Fruit fly (Drosophila melanogaster) whole organism, embryonic: Measurements from ENCODE around the gene Cks85A.

Experiments used
- Adf1 ChIP-seq: fragments of 200-800 bp; sonication (Bioruptor generic); IDR thresholded peaks from 2 replicates; pipeline ENCODE4 v1.3.6; 2022; ENCODE audit warnings: missing biosample characterization, missing genetic modification characterization
- Atf-2 ChIP-seq: fragments of 200-800 bp; sonication (Bioruptor generic); optimal IDR thresholded peaks from 2 replicates; lab custom pipeline; 2016; ENCODE audit warnings: missing biosample characterization, missing genetic modification characterization
- BtbVII ChIP-seq: fragments of 200-800 bp; sonication (Bioruptor generic); optimal IDR thresholded peaks from 3 replicates; lab custom pipeline; 2017; ENCODE audit warnings: missing biosample characterization, mild to moderate bottlenecking, missing genetic modification characterization
- C15 ChIP-seq: fragments of 200-800 bp; sonication (Bioruptor generic); IDR thresholded peaks from 3 replicates; pipeline ENCODE4 v1.3.6; 2022; ENCODE audit warnings: missing biosample characterization, missing genetic modification characterization
- CG11504 ChIP-seq: fragments of 200-800 bp; sonication (Bioruptor generic); optimal IDR thresholded peaks from 3 replicates; lab custom pipeline; 2019; ENCODE audit warnings: missing biosample characterization, mild to moderate bottlenecking, missing genetic modification characterization, moderate library complexity
- CG13123 ChIP-seq: fragments of 200-800 bp; sonication (Bioruptor generic); optimal IDR thresholded peaks from 2 replicates; lab custom pipeline; 2016; ENCODE audit warnings: missing biosample characterization, missing genetic modification characterization
- CG14014 ChIP-seq: fragments of 200-800 bp; sonication (Bioruptor generic); IDR thresholded peaks from 2 replicates; pipeline ENCODE4 v1.3.6; 2022; ENCODE audit warnings: missing biosample characterization, missing genetic modification characterization
- CG14441 ChIP-seq: fragments of 200-800 bp; sonication (Bioruptor generic); IDR thresholded peaks from 2 replicates; pipeline ENCODE4 v1.3.6; 2022; ENCODE audit warnings: missing biosample characterization, missing genetic modification characterization
- CG14667 ChIP-seq: fragments of 200-800 bp; sonication (Bioruptor generic); IDR thresholded peaks from 2 replicates; pipeline ENCODE4 v1.3.6; 2022; ENCODE audit warnings: missing biosample characterization, missing genetic modification characterization
- CG17612 ChIP-seq: fragments of 200-800 bp; sonication (Bioruptor generic); IDR thresholded peaks from 2 replicates; pipeline ENCODE4 v1.3.6; 2022; ENCODE audit warnings: missing biosample characterization, missing genetic modification characterization
- CG17802 ChIP-seq: fragments of 200-800 bp; sonication (Bioruptor generic); optimal IDR thresholded peaks from 2 replicates; lab custom pipeline; 2018; ENCODE audit warnings: missing biosample characterization, mild to moderate bottlenecking, missing genetic modification characterization, moderate library complexity
- CG17829 ChIP-seq: fragments of 200-800 bp; optimal IDR thresholded peaks from 2 replicates; lab custom pipeline; 2019; ENCODE audit warnings: missing biosample characterization, mild to moderate bottlenecking, missing genetic modification characterization, moderate library complexity
- CG30403 ChIP-seq: fragments of 200-800 bp; sonication (Bioruptor generic); optimal IDR thresholded peaks from 3 replicates; lab custom pipeline; 2016; ENCODE audit warnings: missing biosample characterization, missing genetic modification characterization
- CG31224 ChIP-seq: fragments of 200-800 bp; sonication (Bioruptor generic); IDR thresholded peaks from 2 replicates; pipeline ENCODE4 v1.3.6; 2022; ENCODE audit warnings: missing biosample characterization, missing genetic modification characterization
- CG34224 ChIP-seq: fragments of 200-800 bp; sonication (Bioruptor generic); IDR thresholded peaks from 3 replicates; pipeline ENCODE4 v1.3.6; 2022; ENCODE audit warnings: missing biosample characterization, missing genetic modification characterization; ENCODE audit not compliant: partially characterized antibody
- CG42726 ChIP-seq: fragments of 200-800 bp; sonication (Bioruptor generic); IDR thresholded peaks from 2 replicates; pipeline ENCODE4 v1.3.6; 2022; ENCODE audit warnings: missing biosample characterization, missing genetic modification characterization; ENCODE audit not compliant: partially characterized antibody
- CG4730 ChIP-seq: fragments of 200-800 bp; sonication (Bioruptor generic); IDR thresholded peaks from 2 replicates; pipeline ENCODE4 v1.3.6; 2022; ENCODE audit warnings: missing biosample characterization, missing genetic modification characterization
- CG8388 ChIP-seq: fragments of 200-800 bp; sonication (Bioruptor generic); optimal IDR thresholded peaks from 2 replicates; lab custom pipeline; 2019; ENCODE audit warnings: missing biosample characterization, mild to moderate bottlenecking, missing genetic modification characterization, moderate library complexity
- CG8924 ChIP-seq: fragments of 200-800 bp; optimal IDR thresholded peaks from 3 replicates; lab custom pipeline; 2019; ENCODE audit warnings: missing biosample characterization, mild to moderate bottlenecking, missing genetic modification characterization, moderate library complexity
- CG9215 ChIP-seq: fragments of 200-800 bp; sonication (Bioruptor generic); IDR thresholded peaks from 2 replicates; pipeline ENCODE4 v1.3.6; 2022; ENCODE audit warnings: missing biosample characterization, missing genetic modification characterization
- CG9817 ChIP-seq: fragments of 200-800 bp; sonication (Bioruptor generic); optimal IDR thresholded peaks from 2 replicates; lab custom pipeline; 2018; ENCODE audit warnings: missing biosample characterization, mild to moderate bottlenecking, missing genetic modification characterization, moderate library complexity
- Dek ChIP-seq: fragments of 200-800 bp; sonication (Bioruptor generic); optimal IDR thresholded peaks from 3 replicates; lab custom pipeline; 2019; ENCODE audit warnings: missing biosample characterization, mild to moderate bottlenecking, missing genetic modification characterization, moderate library complexity
- Dp ChIP-seq: fragments of 200-800 bp; sonication (Bioruptor generic); optimal IDR thresholded peaks from 2 replicates; lab custom pipeline; 2018; ENCODE audit warnings: missing biosample characterization, mild to moderate bottlenecking, missing genetic modification characterization, moderate library complexity
- Drgx ChIP-seq: fragments of 200-800 bp; sonication (Bioruptor generic); IDR thresholded peaks from 2 replicates; pipeline ENCODE4 v1.3.6; 2022; ENCODE audit warnings: missing biosample characterization, missing genetic modification characterization
- Ets65A ChIP-seq: fragments of 200-800 bp; sonication (Bioruptor generic); peaks from one replicate; lab custom pipeline; 2016; ENCODE audit warnings: missing biosample characterization, missing genetic modification characterization
- Fer1 ChIP-seq: fragments of 200-800 bp; sonication (Bioruptor generic); optimal IDR thresholded peaks from 2 replicates; lab custom pipeline; 2017; ENCODE audit warnings: missing biosample characterization, mild to moderate bottlenecking, missing genetic modification characterization
- Fer2 ChIP-seq: fragments of 200-800 bp; sonication (Bioruptor generic); optimal IDR thresholded peaks from 2 replicates; lab custom pipeline; 2018; ENCODE audit warnings: missing biosample characterization, mild to moderate bottlenecking, missing genetic modification characterization, moderate library complexity
- HLH3B ChIP-seq: fragments of 200-800 bp; sonication (Bioruptor generic); IDR thresholded peaks from 2 replicates; pipeline ENCODE4 v1.3.6; 2022; ENCODE audit warnings: missing biosample characterization, missing genetic modification characterization
- Mes4 ChIP-seq: fragments of 200-800 bp; sonication (Bioruptor generic); optimal IDR thresholded peaks from 2 replicates; lab custom pipeline; 2016; ENCODE audit warnings: missing biosample characterization, missing genetic modification characterization
- Mrtf ChIP-seq: fragments of 200-800 bp; sonication (Bioruptor generic); IDR thresholded peaks from 3 replicates; pipeline ENCODE4 v1.3.6; 2022; ENCODE audit warnings: missing biosample characterization, missing genetic modification characterization
- Oaz ChIP-seq: fragments of 200-800 bp; sonication (Bioruptor generic); IDR thresholded peaks from 2 replicates; pipeline ENCODE4 v1.3.6; 2022; ENCODE audit warnings: missing biosample characterization, missing genetic modification characterization
- Xbp1 ChIP-seq: fragments of 200-800 bp; sonication (Bioruptor generic); optimal IDR thresholded peaks from 3 replicates; lab custom pipeline; 2016; ENCODE audit warnings: missing biosample characterization, mild to moderate bottlenecking, missing genetic modification characterization
- YL-1 ChIP-seq: fragments of 200-800 bp; sonication (Bioruptor generic); optimal IDR thresholded peaks from 3 replicates; lab custom pipeline; 2017; ENCODE audit warnings: missing biosample characterization, mild to moderate bottlenecking, missing genetic modification characterization
- crc ChIP-seq: fragments of 200-800 bp; sonication (Bioruptor generic); optimal IDR thresholded peaks from 2 replicates; lab custom pipeline; 2016; ENCODE audit warnings: missing biosample characterization, missing genetic modification characterization
- croc ChIP-seq: fragments of 200-800 bp; sonication (Bioruptor generic); conservative IDR thresholded peaks from 3 replicates; pipeline ENCODE4 v1.3.6; 2022; ENCODE audit warnings: missing biosample characterization, missing genetic modification characterization
- danr ChIP-seq: fragments of 200-800 bp; sonication (Bioruptor generic); IDR thresholded peaks from 2 replicates; pipeline ENCODE4 v1.3.6; 2022; ENCODE audit warnings: missing biosample characterization, missing genetic modification characterization
- disco-r ChIP-seq: fragments of 200-800 bp; sonication (Bioruptor generic); optimal IDR thresholded peaks from 2 replicates; lab custom pipeline; 2016; ENCODE audit warnings: missing biosample characterization, missing genetic modification characterization
- dmrt99B ChIP-seq: fragments of 200-800 bp; sonication (Bioruptor generic); optimal IDR thresholded peaks from 2 replicates; lab custom pipeline; 2018; ENCODE audit warnings: missing biosample characterization, mild to moderate bottlenecking, missing genetic modification characterization, moderate library complexity
- gt ChIP-seq: fragments of 200-800 bp; sonication (Bioruptor generic); IDR thresholded peaks from 2 replicates; pipeline ENCODE4 v1.3.6; 2022; ENCODE audit warnings: missing biosample characterization, missing genetic modification characterization
- ham ChIP-seq: fragments of 200-800 bp; sonication (Bioruptor generic); IDR thresholded peaks from 2 replicates; pipeline ENCODE4 v1.3.6; 2022; ENCODE audit warnings: missing biosample characterization, missing genetic modification characterization
- her ChIP-seq: fragments of 200-800 bp; sonication (Bioruptor generic); optimal IDR thresholded peaks from 2 replicates; lab custom pipeline; 2016; ENCODE audit warnings: missing biosample characterization, missing genetic modification characterization
- klu ChIP-seq: fragments of 200-800 bp; sonication (Bioruptor generic); IDR thresholded peaks from 2 replicates; pipeline ENCODE4 v1.3.6; 2022; ENCODE audit warnings: missing biosample characterization, missing genetic modification characterization
- pnt ChIP-seq: fragments of 200-800 bp; sonication (Bioruptor generic); optimal IDR thresholded peaks from 3 replicates; lab custom pipeline; 2016; ENCODE audit warnings: missing biosample characterization, missing genetic modification characterization
- pros ChIP-seq: fragments of 200-800 bp; sonication (Bioruptor generic); optimal IDR thresholded peaks from 3 replicates; lab custom pipeline; 2019; ENCODE audit warnings: missing biosample characterization, mild to moderate bottlenecking, missing genetic modification characterization, moderate library complexity
- pzg ChIP-seq: fragments of 200-800 bp; sonication (Bioruptor generic); optimal IDR thresholded peaks from 3 replicates; lab custom pipeline; 2018; ENCODE audit warnings: missing biosample characterization, mild to moderate bottlenecking, missing genetic modification characterization, moderate library complexity
- ro ChIP-seq: fragments of 200-800 bp; sonication (Bioruptor generic); IDR thresholded peaks from 2 replicates; pipeline ENCODE4 v1.3.6; 2022; ENCODE audit warnings: missing biosample characterization, missing genetic modification characterization
- sisA ChIP-seq: fragments of 200-800 bp; sonication (Bioruptor generic); IDR thresholded peaks from 2 replicates; pipeline ENCODE4 v1.3.6; 2022; ENCODE audit warnings: missing biosample characterization, missing genetic modification characterization
- slp2 ChIP-seq: fragments of 200-800 bp; sonication (Bioruptor generic); optimal IDR thresholded peaks from 2 replicates; lab custom pipeline; 2016; ENCODE audit warnings: missing biosample characterization, missing genetic modification characterization
- sob ChIP-seq: fragments of 200-800 bp; sonication (Bioruptor generic); IDR thresholded peaks from 2 replicates; pipeline ENCODE4 v1.3.6; 2022; ENCODE audit warnings: missing biosample characterization, missing genetic modification characterization
- tgo ChIP-seq: fragments of 200-800 bp; sonication (Bioruptor generic); IDR thresholded peaks from 3 replicates; pipeline ENCODE4 v1.3.6; 2022; ENCODE audit warnings: missing biosample characterization, missing genetic modification characterization
- tin ChIP-seq: fragments of 200-800 bp; sonication (Bioruptor generic); optimal IDR thresholded peaks from 3 replicates; lab custom pipeline; 2016; ENCODE audit warnings: missing biosample characterization, missing genetic modification characterization

Cks85A gene

dm6 chr3R:8747134-8747870 lies 29.0 kb upstream of the Cks85A start, which contains the start of the genes CG9801 and Nasp (continued):
- no peak for TF ChIP-seq ham (GFP tag; lab: Robert Waterston, UW)
- TF ChIP-seq HLH3B (GFP tag; lab: Robert Waterston, UW): 0 out of 2 replicates have a peak, but pooled peaks have one; percentile 29
- no peak for TF ChIP-seq disco-r (GFP tag; lab: Kevin White, UChicago)
- no peak for TF ChIP-seq CG17802 (tag; lab: Kevin White, UChicago)
- no peak for TF ChIP-seq Mrtf
- peak; percentile 66 for TF ChIP-seq CG11504
- peak; percentile 73 for TF ChIP-seq sob (GFP tag; lab: Robert Waterston, UW)
- TF ChIP-seq CG17829: peak; percentile 57
- no peak for TF ChIP-seq pnt (GFP tag; lab: Kevin White, UChicago)
- TF ChIP-seq sisA (GFP tag; lab: Robert Waterston, UW): peak; percentile 19; the same call in 1 of the 2 replicates
- TF ChIP-seq croc (GFP tag; lab: Robert Waterston, UW): no peak
- no peak for TF ChIP-seq Drgx (GFP tag; lab: Robert Waterston, UW)
- TF ChIP-seq crc (GFP tag; lab: Kevin White, UChicago): no peak
- no peak for TF ChIP-seq klu
- peak; percentile 58 for TF ChIP-seq YL-1 (GFP tag; lab: Kevin White, UChicago)
- TF ChIP-seq Fer1: peak; percentile 35
- peak; percentile 27 for TF ChIP-seq Xbp1 (GFP tag; lab: Kevin White, UChicago)
- TF ChIP-seq CG42726: peak; percentile 54; the same call in 1 of the 2 replicates
- TF ChIP-seq Ets65A (GFP tag; lab: Kevin White, UChicago): peak; percentile 49
- no peak for TF ChIP-seq CG4730 (GFP tag; lab: Robert Waterston, UW)
- TF ChIP-seq Mes4 (GFP tag; lab: Kevin White, UChicago): peak; percentile 32
- TF ChIP-seq gt (GFP tag; lab: Robert Waterston, UW): no peak
- no peak for TF ChIP-seq C15 (GFP tag; lab: Robert Waterston, UW)
- TF ChIP-seq pzg (GFP tag; lab: Kevin White, UChicago): peak; percentile 97
- TF ChIP-seq ro (GFP tag; lab: Robert Waterston, UW): no peak
- TF ChIP-seq BtbVII (GFP tag; lab: Kevin White, UChicago): no peak
- TF ChIP-seq pros: peak; percentile 2
- TF ChIP-seq Dek (tag; lab: Kevin White, UChicago): peak; percentile 8
- no peak for TF ChIP-seq CG14014
- TF ChIP-seq slp2 (GFP tag; lab: Kevin White, UChicago): peak; percentile 44
- TF ChIP-seq her (GFP tag; lab: Kevin White, UChicago): peak; percentile 39
- no peak for TF ChIP-seq danr (GFP tag; lab: Robert Waterston, UW)
- TF ChIP-seq CG30403: peak; percentile 31
- TF ChIP-seq CG17612 (GFP tag; lab: Robert Waterston, UW): no peak
- peak; percentile 11 for TF ChIP-seq CG9817 (tag; lab: Kevin White, UChicago)
- no peak for TF ChIP-seq CG14667 (GFP tag; lab: Robert Waterston, UW)
- TF ChIP-seq Atf-2 (GFP tag; lab: Kevin White, UChicago): peak; percentile 1
- peak; percentile 21 for TF ChIP-seq dmrt99B (tag; lab: Kevin White, UChicago)
- TF ChIP-seq CG31224 (GFP tag; lab: Robert Waterston, UW): 0 out of 2 replicates have a peak, but pooled peaks have one; percentile 18
- 0 out of 2 replicates have a peak, but pooled peaks have one; percentile 12 for TF ChIP-seq CG9215 (GFP tag; lab: Robert Waterston, UW)
- peak; percentile 37 for TF ChIP-seq CG8924
- TF ChIP-seq Fer2: no peak
- peak; percentile 61 for TF ChIP-seq CG34224 (GFP tag; lab: Robert Waterston, UW)
- TF ChIP-seq CG8388 (GFP tag; lab: Kevin White, UChicago): no peak
- TF ChIP-seq CG13123 (GFP tag; lab: Kevin White, UChicago): no peak
- TF ChIP-seq Adf1 (GFP tag; lab: Robert Waterston, UW): no peak
- no peak for TF ChIP-seq Oaz
- 0 out of 2 replicates have a peak, but pooled peaks have one; percentile 21 for TF ChIP-seq CG14441 (GFP tag; lab: Robert Waterston, UW)
- TF ChIP-seq tgo (GFP tag; lab: Robert Waterston, UW): no peak
- no peak for TF ChIP-seq tin (GFP tag; lab: Kevin White, UChicago)
- peak; percentile 82 for TF ChIP-seq Dp (GFP tag; lab: Kevin White, UChicago)
